Worm (Caenorhabditis elegans) whole organism, mixed stage, embryonic: Measurements from ENCODE around the gene C04C3.7.

Experiments
- bed-3 ChIP-seq: fragments of 200-800 bp; sonication (Bioruptor generic); optimal IDR thresholded peaks from 3 replicates; lab custom pipeline; 2018; ENCODE audit warnings: mild to moderate bottlenecking, missing genetic modification characterization, moderate library complexity, missing compliant biosample characterization
- blmp-1 ChIP-seq: fragments of 150-350 bp; optimal IDR thresholded peaks from 2 replicates; lab custom pipeline; 2014; ENCODE audit warnings: missing biosample characterization, missing genetic modification characterization
- ceh-43 ChIP-seq: fragments of 200-800 bp; sonication (Bioruptor generic); optimal IDR thresholded peaks from 2 replicates; lab custom pipeline; 2018; ENCODE audit warnings: mild to moderate bottlenecking, missing genetic modification characterization, moderate library complexity, missing compliant biosample characterization
- ceh-83 ChIP-seq: fragments of 200-800 bp; sonication (Bioruptor generic); optimal IDR thresholded peaks from 2 replicates; lab custom pipeline; 2018; ENCODE audit warnings: mild to moderate bottlenecking, missing genetic modification characterization, missing compliant biosample characterization
- ces-1 ChIP-seq: fragments of 150-350 bp; optimal IDR thresholded peaks from 2 replicates; lab custom pipeline; 2014; ENCODE audit warnings: missing biosample characterization, missing genetic modification reagents, missing genetic modification characterization
- cnd-1 ChIP-seq: fragments of 200-800 bp; sonication (Bioruptor generic); optimal IDR thresholded peaks from 2 replicates; lab custom pipeline; 2018; ENCODE audit warnings: mild to moderate bottlenecking, missing genetic modification characterization, missing compliant biosample characterization
- drap-1 ChIP-seq: fragments of 200-800 bp; sonication (Bioruptor generic); optimal IDR thresholded peaks from 3 replicates; lab custom pipeline; 2018; ENCODE audit warnings: mild to moderate bottlenecking, missing genetic modification characterization, missing compliant biosample characterization
- elt-1 ChIP-seq: sonication (generic microtip); optimal IDR thresholded peaks from 2 replicates; lab custom pipeline; 2017; ENCODE audit warnings: missing genetic modification characterization, mild to moderate bottlenecking, missing compliant biosample characterization, antibody characterized with exemption, moderate library complexity, borderline replicate concordance; ENCODE audit not compliant: insufficient read depth
- elt-3 ChIP-seq: fragments of 150-350 bp; optimal IDR thresholded peaks from 2 replicates; lab custom pipeline; 2014; ENCODE audit warnings: missing biosample characterization, missing genetic modification characterization
- flh-1 ChIP-seq: fragments of 200-800 bp; sonication (Bioruptor generic); optimal IDR thresholded peaks from 2 replicates; lab custom pipeline; 2018; ENCODE audit warnings: mild to moderate bottlenecking, missing genetic modification characterization, moderate library complexity, missing compliant biosample characterization
- ham-2 ChIP-seq: fragments of 200-800 bp; sonication (Bioruptor generic); optimal IDR thresholded peaks from 2 replicates; lab custom pipeline; 2018; ENCODE audit warnings: mild to moderate bottlenecking, missing genetic modification characterization, missing compliant biosample characterization
- hlh-1 ChIP-seq: fragments of 150-350 bp; optimal IDR thresholded peaks from 2 replicates; lab custom pipeline; 2014; ENCODE audit warnings: missing biosample characterization, missing genetic modification reagents, missing genetic modification characterization
- lin-13 ChIP-seq: fragments of 150-350 bp; optimal IDR thresholded peaks from 2 replicates; lab custom pipeline; 2014; ENCODE audit warnings: missing biosample characterization, missing genetic modification characterization
- lin-32 ChIP-seq: fragments of 200-800 bp; sonication (Bioruptor generic); optimal IDR thresholded peaks from 2 replicates; lab custom pipeline; 2018; ENCODE audit warnings: mild to moderate bottlenecking, missing genetic modification characterization, missing compliant biosample characterization
- lsy-2 ChIP-seq: fragments of 150-350 bp; optimal IDR thresholded peaks from 2 replicates; lab custom pipeline; 2014; ENCODE audit warnings: missing biosample characterization, missing genetic modification characterization
- mep-1 ChIP-seq: fragments of 150-350 bp; optimal IDR thresholded peaks from 2 replicates; lab custom pipeline; 2017; ENCODE audit warnings: missing biosample characterization, missing genetic modification reagents, missing genetic modification characterization, inconsistent platforms
- mls-2 ChIP-seq: sonication (generic microtip); optimal IDR thresholded peaks from 2 replicates; lab custom pipeline; 2016; ENCODE audit warnings: mild to moderate bottlenecking, missing genetic modification characterization, moderate library complexity, missing compliant biosample characterization
- nhr-12 ChIP-seq: fragments of 150-350 bp; optimal IDR thresholded peaks from 2 replicates; lab custom pipeline; 2014; ENCODE audit warnings: missing biosample characterization, missing genetic modification characterization
- nhr-2 ChIP-seq: fragments of 150-350 bp; optimal IDR thresholded peaks from 2 replicates; lab custom pipeline; 2014; ENCODE audit warnings: missing biosample characterization, missing genetic modification characterization
- nhr-28 ChIP-seq: fragments of 150-350 bp; optimal IDR thresholded peaks from 2 replicates; lab custom pipeline; 2014; ENCODE audit warnings: missing biosample characterization, missing genetic modification characterization
- nhr-76 ChIP-seq: sonication (generic microtip); optimal IDR thresholded peaks from 2 replicates; lab custom pipeline; 2017; ENCODE audit warnings: missing biosample characterization, missing genetic modification characterization
- sem-2 ChIP-seq: fragments of 200-800 bp; sonication (Bioruptor generic); optimal IDR thresholded peaks from 2 replicates; lab custom pipeline; 2018; ENCODE audit warnings: mild to moderate bottlenecking, missing genetic modification characterization, missing compliant biosample characterization
- snpc-4 ChIP-seq: fragments of 150-350 bp; optimal IDR thresholded peaks from 2 replicates; lab custom pipeline; 2014; ENCODE audit warnings: missing biosample characterization, missing genetic modification characterization
- sptf-1 ChIP-seq: sonication (generic microtip); optimal IDR thresholded peaks from 2 replicates; lab custom pipeline; 2017; ENCODE audit warnings: mild to moderate bottlenecking, missing genetic modification characterization, moderate library complexity, missing compliant biosample characterization
- tbx-8 ChIP-seq: fragments of 200-800 bp; sonication (Bioruptor generic); optimal IDR thresholded peaks from 2 replicates; lab custom pipeline; 2018; ENCODE audit warnings: mild to moderate bottlenecking, missing genetic modification characterization, moderate library complexity, missing compliant biosample characterization
- unc-120 ChIP-seq: sonication (generic microtip); optimal IDR thresholded peaks from 2 replicates; lab custom pipeline; 2017; ENCODE audit warnings: missing genetic modification characterization, missing compliant biosample characterization; ENCODE audit not compliant: poor library complexity, severe bottlenecking
- unc-39 ChIP-seq: fragments of 150-350 bp; optimal IDR thresholded peaks from 2 replicates; lab custom pipeline; 2014; ENCODE audit warnings: missing biosample characterization, missing genetic modification characterization
- unc-62 ChIP-seq: fragments of 150-350 bp; optimal IDR thresholded peaks from 2 replicates; lab custom pipeline; 2014; ENCODE audit warnings: missing biosample characterization, missing genetic modification reagents, missing genetic modification characterization
- ztf-11 ChIP-seq: fragments of 150-350 bp; optimal IDR thresholded peaks from 2 replicates; lab custom pipeline; 2014; ENCODE audit warnings: missing biosample characterization, missing genetic modification characterization

The C04C3.7 gene

ce11 chrIV:3469742-3470141, 36.5 kb upstream of the C04C3.7 start, which contains the start of gene F58E2.2:
F58E2.2 (plus strand) TSS chrIV:3470042.
- no peak for TF ChIP-seq ceh-43 (GFP tag; lab: Kevin White, UChicago)
- TF ChIP-seq tbx-8: no peak
- no peak for TF ChIP-seq sem-2 (GFP tag; lab: Kevin White, UChicago)
- TF ChIP-seq nhr-12 (tag; lab: Kevin White, UChicago): no peak
- no peak for TF ChIP-seq lin-13 (tag; lab: Kevin White, UChicago)
- no peak for TF ChIP-seq nhr-28 (tag; lab: Kevin White, UChicago)
- no peak for TF ChIP-seq unc-120
- no peak for TF ChIP-seq lin-32 (GFP tag; lab: Kevin White, UChicago)
- TF ChIP-seq hlh-1 (tag; lab: Kevin White, UChicago): no peak
- no peak for TF ChIP-seq cnd-1 (tag; lab: Kevin White, UChicago)
- TF ChIP-seq elt-3 (tag; lab: Kevin White, UChicago): no peak
- TF ChIP-seq drap-1 (GFP tag; lab: Kevin White, UChicago): no peak
- no peak for TF ChIP-seq ces-1
- no peak for TF ChIP-seq elt-1
- TF ChIP-seq unc-62 (GFP tag; lab: Kevin White, UChicago): no peak
- TF ChIP-seq blmp-1 (tag; lab: Kevin White, UChicago): no peak
- no peak for TF ChIP-seq mls-2 (tag; lab: Kevin White, UChicago)

- TF ChIP-seq bed-3 (GFP tag; lab: Kevin White, UChicago) (no peak), sptf-1 (tag; lab: Kevin White, UChicago) (no peak), ztf-11 (tag; lab: Kevin White, UChicago) (no peak), drap-1 (GFP tag; lab: Kevin White, UChicago) (no peak), nhr-2 (tag; lab: Kevin White, UChicago) (no peak), mls-2 (tag; lab: Kevin White, UChicago) (no peak), tbx-8 (no peak)
These were observed 34.5 kb upstream of the C04C3.7 start for ce11 chrIV:3467751-3468150.

ce11 chrIV:3467128-3467527, 33.8 kb upstream of the C04C3.7 start, which contains the start of gene F58E2.3:
F58E2.3 (plus strand) TSS chrIV:3467428.
- TF ChIP-seq unc-62 (GFP tag; lab: Kevin White, UChicago) (no peak), snpc-4 (tag; lab: Kevin White, UChicago) (no peak), tbx-8 (no peak), flh-1 (GFP tag; lab: Kevin White, UChicago) (no peak), lsy-2 (tag; lab: Kevin White, UChicago) (no peak), nhr-28 (tag; lab: Kevin White, UChicago) (no peak)

DNA sequence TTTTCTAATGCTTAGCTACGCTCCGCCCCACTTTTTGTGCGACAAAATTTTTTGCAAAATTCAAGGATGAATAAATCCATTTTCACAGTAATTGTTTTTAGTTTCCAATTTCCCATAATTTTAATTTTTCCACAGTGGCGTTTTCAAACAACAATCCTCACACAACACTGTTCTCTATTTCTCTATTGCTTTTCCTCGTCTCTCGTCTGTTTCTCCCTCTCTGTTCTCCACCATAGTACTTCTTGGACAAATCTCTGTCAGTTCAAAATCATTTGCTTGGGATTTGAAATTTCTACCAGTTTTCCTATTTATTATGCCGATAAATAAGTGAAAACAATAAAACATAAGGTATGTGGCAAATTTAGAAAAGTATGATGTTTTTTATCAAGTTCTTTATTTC, 30.0 kb upstream of the C04C3.7 start, which contains the start of gene F58E2.4:
Gene F58E2.4, plus strand, starts transcription at position 134 of the 400 bp plus-strand sequence.
- no peak for TF ChIP-seq nhr-28 (tag; lab: Kevin White, UChicago)
- no peak for TF ChIP-seq snpc-4 (tag; lab: Kevin White, UChicago)
- TF ChIP-seq drap-1 (GFP tag; lab: Kevin White, UChicago): no peak
- no peak for TF ChIP-seq lsy-2 (tag; lab: Kevin White, UChicago)
- no peak for TF ChIP-seq ceh-83 (GFP tag; lab: Kevin White, UChicago)
- no peak for TF ChIP-seq mep-1 (tag; lab: Kevin White, UChicago)
- no peak for TF ChIP-seq nhr-76 (tag; lab: Kevin White, UChicago)
- no peak for TF ChIP-seq ces-1
- TF ChIP-seq ham-2 (GFP tag; lab: Kevin White, UChicago): no peak
- no peak for TF ChIP-seq blmp-1 (tag; lab: Kevin White, UChicago)
- TF ChIP-seq lin-32 (GFP tag; lab: Kevin White, UChicago): no peak
- TF ChIP-seq hlh-1 (tag; lab: Kevin White, UChicago): no peak
- TF ChIP-seq sem-2 (GFP tag; lab: Kevin White, UChicago): no peak
- TF ChIP-seq unc-62 (GFP tag; lab: Kevin White, UChicago): no peak
- no peak for TF ChIP-seq mls-2 (tag; lab: Kevin White, UChicago)

DNA sequence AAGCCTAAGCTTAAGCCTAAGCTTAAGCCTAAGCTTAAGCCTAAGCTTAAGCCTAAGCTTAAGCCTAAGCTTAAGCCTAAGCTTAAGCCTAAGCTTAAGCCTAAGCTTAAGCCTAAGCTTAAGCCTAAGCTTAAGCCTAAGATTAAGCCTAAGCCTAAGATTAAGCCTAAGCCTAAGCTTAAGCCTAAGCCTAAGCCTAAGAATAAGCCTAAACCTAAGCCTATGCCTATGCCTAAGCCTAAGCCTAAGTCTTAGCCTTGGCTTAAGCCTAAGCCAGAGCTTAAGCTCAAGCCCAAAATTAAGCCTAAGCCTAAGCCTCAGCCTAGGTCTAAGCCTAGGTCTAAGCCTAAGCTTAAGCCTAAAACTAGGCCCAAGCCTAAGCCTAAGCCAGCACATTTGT, 22.1 kb upstream of the C04C3.7 start:
- peak; percentile 71 for TF ChIP-seq ham-2 (GFP tag; lab: Kevin White, UChicago)
- TF ChIP-seq, all 35 proteins: peak for 1; not testable (repeated sequence) for 34

- no peak for TF ChIP-seq lin-13 (tag; lab: Kevin White, UChicago)
- TF ChIP-seq nhr-76 (tag; lab: Kevin White, UChicago): no peak
- no peak for TF ChIP-seq unc-39
- no peak for TF ChIP-seq elt-3 (tag; lab: Kevin White, UChicago)
- no peak for TF ChIP-seq nhr-12 (tag; lab: Kevin White, UChicago)
- no peak for TF ChIP-seq bed-3 (GFP tag; lab: Kevin White, UChicago)
- TF ChIP-seq sptf-1 (tag; lab: Kevin White, UChicago): no peak
- TF ChIP-seq lin-32 (GFP tag; lab: Kevin White, UChicago): no peak
- TF ChIP-seq, all 35 proteins: peak for 0
These were observed 20.1 kb upstream of the C04C3.7 start, which contains the start of gene srz-23 for ce11 chrIV:3453346-3453745. srz-23 (plus strand) TSS chrIV:3453608.
